Worm (Caenorhabditis elegans) whole organism, late embryonic: ENCODE data around the gene ttc-4.
A peak's percentile ranks its signal among the peaks of the same experiment; 100 is the strongest.

ENCODE experiments used
- C08G9.2 ChIP-seq: sonication (generic microtip); optimal IDR thresholded peaks from 2 replicates; lab custom pipeline; 2016; ENCODE audit warnings: mild to moderate bottlenecking, missing genetic modification characterization, moderate library complexity, missing compliant biosample characterization
- Y22D7AL.16 ChIP-seq: sonication (generic microtip); optimal IDR thresholded peaks from 2 replicates; lab custom pipeline; 2016; ENCODE audit warnings: missing genetic modification characterization, missing compliant biosample characterization
- ahr-1 ChIP-seq: sonication (generic microtip); optimal IDR thresholded peaks from 2 replicates; lab custom pipeline; 2016; ENCODE audit warnings: missing genetic modification characterization, missing compliant biosample characterization
- ama-1 ChIP-seq: fragments of 150-350 bp; optimal IDR thresholded peaks from 2 replicates; lab custom pipeline; 2014
- ceh-31 ChIP-seq: sonication (generic microtip); optimal IDR thresholded peaks from 2 replicates; lab custom pipeline; 2016; ENCODE audit warnings: missing genetic modification characterization, missing compliant biosample characterization
- ceh-45 ChIP-seq: fragments of 200-800 bp; sonication (Bioruptor generic); IDR thresholded peaks from 2 replicates; pipeline ENCODE4 v1.3.6; 2022; ENCODE audit warnings: missing genetic modification reagents, missing genetic modification characterization, missing compliant biosample characterization
- ceh-48 ChIP-seq: sonication (generic microtip); optimal IDR thresholded peaks from 2 replicates; lab custom pipeline; 2016; ENCODE audit warnings: missing genetic modification characterization, inconsistent platforms, missing compliant biosample characterization
- dmd-4 ChIP-seq: sonication (generic microtip); optimal IDR thresholded peaks from 2 replicates; lab custom pipeline; 2016; ENCODE audit warnings: borderline replicate concordance, missing genetic modification characterization, missing compliant biosample characterization
- elt-2 ChIP-seq: sonication (generic microtip); optimal IDR thresholded peaks from 2 replicates; lab custom pipeline; 2016; ENCODE audit warnings: missing genetic modification reagents, missing genetic modification characterization, missing compliant biosample characterization
- elt-4 ChIP-seq: sonication (generic microtip); optimal IDR thresholded peaks from 2 replicates; lab custom pipeline; 2016; ENCODE audit warnings: missing genetic modification characterization, missing compliant biosample characterization
- fkh-10 ChIP-seq: fragments of 150-350 bp; optimal IDR thresholded peaks from 2 replicates; lab custom pipeline; 2014; ENCODE audit warnings: missing biosample characterization, missing genetic modification reagents, missing genetic modification characterization
- fkh-6 ChIP-seq: sonication (generic microtip); optimal IDR thresholded peaks from 2 replicates; lab custom pipeline; 2016; ENCODE audit warnings: missing genetic modification characterization, missing compliant biosample characterization
- hlh-13 ChIP-seq: fragments of 200-800 bp; sonication (Bioruptor generic); optimal IDR thresholded peaks from 2 replicates; lab custom pipeline; 2018; ENCODE audit warnings: mild to moderate bottlenecking, missing genetic modification characterization, missing compliant biosample characterization
- lim-6 ChIP-seq: sonication (generic microtip); optimal IDR thresholded peaks from 2 replicates; lab custom pipeline; 2016; ENCODE audit warnings: missing genetic modification characterization, missing compliant biosample characterization
- madf-2 ChIP-seq: sonication (generic microtip); optimal IDR thresholded peaks from 2 replicates; lab custom pipeline; 2017; ENCODE audit warnings: missing genetic modification characterization, missing compliant biosample characterization
- nfya-1 ChIP-seq: sonication (generic microtip); optimal IDR thresholded peaks from 2 replicates; lab custom pipeline; 2017; ENCODE audit warnings: missing genetic modification characterization, mild to moderate bottlenecking, missing compliant biosample characterization, antibody characterized with exemption, moderate library complexity
- nhr-232 ChIP-seq: sonication (generic microtip); optimal IDR thresholded peaks from 2 replicates; lab custom pipeline; 2016; ENCODE audit warnings: missing genetic modification characterization, missing compliant biosample characterization
- odd-2 ChIP-seq: sonication (generic microtip); optimal IDR thresholded peaks from 2 replicates; lab custom pipeline; 2017; ENCODE audit warnings: antibody characterized with exemption, mild to moderate bottlenecking, missing genetic modification characterization, missing compliant biosample characterization
- pha-2 ChIP-seq: sonication (generic microtip); optimal IDR thresholded peaks from 2 replicates; lab custom pipeline; 2017; ENCODE audit warnings: mild to moderate bottlenecking, missing genetic modification characterization, missing compliant biosample characterization
- pha-4 ChIP-seq: fragments of 150-350 bp; optimal IDR thresholded peaks from 2 replicates; lab custom pipeline; 2018; ENCODE audit warnings: missing biosample characterization, missing genetic modification reagents, missing genetic modification characterization
- pqm-1 ChIP-seq: sonication (generic microtip); optimal IDR thresholded peaks from 2 replicates; lab custom pipeline; 2016; ENCODE audit warnings: missing genetic modification characterization, missing compliant biosample characterization
- rnt-1 ChIP-seq: sonication (generic microtip); optimal IDR thresholded peaks from 2 replicates; lab custom pipeline; 2016; ENCODE audit warnings: missing genetic modification characterization, missing compliant biosample characterization
- sdc-2 ChIP-seq: sonication (generic microtip); optimal IDR thresholded peaks from 2 replicates; lab custom pipeline; 2016; ENCODE audit warnings: missing genotype, missing genetic modification characterization, missing compliant biosample characterization
- tbx-2 ChIP-seq: sonication (generic microtip); optimal IDR thresholded peaks from 2 replicates; lab custom pipeline; 2016; ENCODE audit warnings: missing genetic modification characterization, missing compliant biosample characterization
- tbx-7 ChIP-seq: sonication (generic microtip); optimal IDR thresholded peaks from 2 replicates; lab custom pipeline; 2016; ENCODE audit warnings: missing genotype, missing genetic modification characterization, missing compliant biosample characterization
- ttx-3 ChIP-seq: sonication (generic microtip); optimal IDR thresholded peaks from 2 replicates; lab custom pipeline; 2016; ENCODE audit warnings: missing genetic modification reagents, missing genetic modification characterization, missing compliant biosample characterization
- unc-3 ChIP-seq, 2 experiments: fragments of 200-800 bp in 1 of 2; sonication (Bioruptor generic) in 1 of 2; sonication (generic microtip) in 1 of 2; conservative IDR thresholded peaks in 1 of 2; optimal IDR thresholded peaks in 1 of 2; 2 replicates each; pipeline versions ENCODE4 v1.3.6 to Lab custom; 2016 to 2022; ENCODE audit warnings: missing compliant biosample characterization in 2 of 2, missing genetic modification characterization in 2 of 2, missing genetic modification reagents in 1 of 2
- unc-42 ChIP-seq: sonication (generic microtip); optimal IDR thresholded peaks from 2 replicates; lab custom pipeline; 2016; ENCODE audit warnings: missing genotype, missing genetic modification characterization, missing compliant biosample characterization
- unc-55 ChIP-seq: sonication (generic microtip); optimal IDR thresholded peaks from 2 replicates; lab custom pipeline; 2017; ENCODE audit warnings: missing biosample characterization, missing genetic modification reagents, missing genetic modification characterization
- unc-86 ChIP-seq: sonication (generic microtip); optimal IDR thresholded peaks from 2 replicates; lab custom pipeline; 2016; ENCODE audit warnings: missing genetic modification characterization, missing compliant biosample characterization
- zip-5 ChIP-seq: sonication (generic microtip); optimal IDR thresholded peaks from 2 replicates; lab custom pipeline; 2016; ENCODE audit warnings: missing genetic modification characterization, missing compliant biosample characterization

The ttc-4 gene

DNA sequence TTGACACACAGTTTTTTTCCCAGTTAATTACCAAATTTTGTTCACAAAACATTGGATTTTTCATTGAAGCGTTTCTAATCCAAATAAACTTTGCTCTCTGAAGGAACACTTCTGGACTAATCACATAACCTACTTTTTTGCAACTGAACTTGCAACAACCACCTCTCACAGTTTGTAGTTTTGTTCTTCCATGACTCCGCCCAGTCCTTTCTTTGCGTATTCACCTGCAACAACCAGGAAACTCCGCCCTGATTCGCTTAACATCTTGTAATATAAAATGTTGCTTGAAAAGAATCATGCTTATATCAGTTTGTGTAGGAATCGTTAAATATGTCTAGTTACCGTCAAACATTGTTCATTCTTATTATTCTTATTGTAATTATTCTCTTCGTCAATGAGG is 38.1 kb upstream of the ttc-4 start, which contains the start of gene ins-11:
TSS of gene ins-11 (plus strand) at position 301 of the 400 bp plus-strand sequence.
- TF ChIP-seq fkh-10 (GFP tag; lab: Kevin White, UChicago): no peak
- no peak for TF ChIP-seq unc-42 (tag; lab: Kevin White, UChicago)
- no peak for TF ChIP-seq pha-4
- TF ChIP-seq madf-2 (tag; lab: Kevin White, UChicago): no peak
- TF ChIP-seq pqm-1 (tag; lab: Kevin White, UChicago): no peak
- TF ChIP-seq nhr-232 (tag; lab: Kevin White, UChicago): no peak
- TF ChIP-seq pha-2 (tag; lab: Kevin White, UChicago): no peak
- no peak for TF ChIP-seq Y22D7AL.16 (tag; lab: Kevin White, UChicago)
- no peak for TF ChIP-seq ceh-31 (tag; lab: Kevin White, UChicago)

DNA sequence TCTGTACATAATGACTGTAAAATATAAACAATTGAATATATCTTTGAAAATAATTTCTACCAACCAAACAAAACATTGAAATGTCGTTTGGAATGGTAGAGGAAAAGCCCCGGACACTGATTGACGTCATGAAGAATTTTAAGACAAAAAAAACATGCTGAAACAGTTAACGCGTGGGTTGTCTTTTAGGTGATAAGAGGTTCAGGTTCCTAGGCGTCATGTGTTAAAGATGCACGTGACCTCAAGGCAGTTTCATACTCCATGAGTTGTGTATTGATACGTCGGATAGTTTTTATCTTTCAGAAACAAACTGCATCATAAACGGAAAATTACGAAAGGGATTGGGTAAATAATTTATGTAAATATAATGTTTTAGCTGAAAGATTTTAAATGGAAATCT is 37.4 kb upstream of the ttc-4 start:
- TF ChIP-seq ahr-1: no peak
- no peak for TF ChIP-seq fkh-10 (GFP tag; lab: Kevin White, UChicago)
- no peak for TF ChIP-seq ceh-48 (tag; lab: Kevin White, UChicago)
- TF ChIP-seq elt-2: peak; percentile 31

DNA sequence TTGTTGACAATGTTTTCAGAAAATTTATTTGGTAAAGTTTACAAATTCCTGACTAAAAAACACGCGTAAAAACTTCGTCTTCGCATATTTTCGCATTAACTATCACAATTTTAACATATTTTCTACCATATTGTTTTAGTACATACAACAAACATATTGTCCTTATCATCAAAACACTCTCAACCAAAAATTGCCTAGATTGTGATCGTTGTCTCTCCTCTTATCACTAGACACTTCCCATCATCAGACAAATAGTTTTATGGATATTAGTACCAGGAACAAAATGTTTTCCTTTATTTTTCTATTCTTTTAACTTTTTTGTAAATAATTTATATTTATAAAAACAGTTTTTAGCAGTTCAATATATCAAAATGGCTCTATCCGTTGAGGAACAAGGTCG is 33.1 kb upstream of the ttc-4 start, which contains the start of gene C17C3.3:
TSS of gene C17C3.3 (plus strand) at position 346 of the 400 bp plus-strand sequence.
- no peak for TF ChIP-seq C08G9.2 (tag; lab: Kevin White, UChicago)
- TF ChIP-seq elt-2: peak; percentile 88

DNA sequence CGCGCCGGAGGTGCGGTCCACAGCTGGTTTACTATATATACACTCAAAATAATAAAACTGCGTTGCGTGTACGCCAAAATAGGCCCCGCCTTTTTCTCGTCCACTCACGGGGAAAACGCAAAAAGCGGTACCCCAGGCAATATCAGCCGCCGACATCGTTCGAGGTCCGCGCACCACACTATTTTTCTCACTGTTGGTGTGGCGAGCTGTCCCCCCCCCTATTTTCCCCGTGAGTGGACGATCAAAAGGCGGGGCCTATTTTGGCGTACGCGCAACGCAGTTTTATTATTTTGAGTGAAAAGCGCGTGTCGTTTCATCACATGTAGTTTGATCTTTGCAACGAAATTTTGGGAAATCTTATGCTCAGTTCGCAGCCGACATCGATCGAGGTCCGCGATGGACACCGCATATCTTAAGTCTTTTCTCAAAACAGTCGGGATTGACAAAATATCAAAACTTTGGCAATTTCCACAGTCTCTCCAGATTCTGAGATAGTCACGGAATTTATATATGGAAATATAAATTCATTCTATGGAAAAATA is 29.4 kb upstream of the ttc-4 start:
- TF ChIP-seq unc-86 (tag; lab: Kevin White, UChicago) (no peak), ttx-3 (no peak), sdc-2 (tag; lab: Kevin White, UChicago) (no peak), unc-55 (no peak)

DNA sequence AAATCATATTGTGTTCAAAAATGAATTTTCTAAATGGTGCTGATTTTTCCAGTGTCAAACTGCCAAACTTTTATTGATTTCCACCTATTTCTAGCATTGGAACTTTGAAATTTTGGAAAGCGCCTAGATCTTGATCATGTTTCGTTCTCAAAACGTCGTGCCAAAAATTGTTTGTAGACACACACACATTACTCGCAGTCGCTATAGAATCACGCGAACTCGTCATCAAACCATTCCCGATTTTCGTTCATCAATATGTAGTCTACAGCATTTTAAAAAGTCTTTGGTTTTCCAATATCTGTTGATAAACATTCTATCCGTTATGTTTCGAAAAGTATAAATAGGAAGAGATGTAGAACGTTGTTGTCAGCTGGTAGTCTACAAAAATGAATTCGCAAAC is 24.2 kb upstream of the ttc-4 start, which contains the start of the genes C17C3.1 and C17C3.15:
TSS of gene C17C3.1 (plus strand) at position 301 of the 400 bp plus-strand sequence.
TSS of gene C17C3.15 (plus strand) at position 383 of the 400 bp plus-strand sequence.
- TF ChIP-seq elt-4 (tag; lab: Kevin White, UChicago): no peak
- no peak for TF ChIP-seq tbx-7 (tag; lab: Kevin White, UChicago)

DNA sequence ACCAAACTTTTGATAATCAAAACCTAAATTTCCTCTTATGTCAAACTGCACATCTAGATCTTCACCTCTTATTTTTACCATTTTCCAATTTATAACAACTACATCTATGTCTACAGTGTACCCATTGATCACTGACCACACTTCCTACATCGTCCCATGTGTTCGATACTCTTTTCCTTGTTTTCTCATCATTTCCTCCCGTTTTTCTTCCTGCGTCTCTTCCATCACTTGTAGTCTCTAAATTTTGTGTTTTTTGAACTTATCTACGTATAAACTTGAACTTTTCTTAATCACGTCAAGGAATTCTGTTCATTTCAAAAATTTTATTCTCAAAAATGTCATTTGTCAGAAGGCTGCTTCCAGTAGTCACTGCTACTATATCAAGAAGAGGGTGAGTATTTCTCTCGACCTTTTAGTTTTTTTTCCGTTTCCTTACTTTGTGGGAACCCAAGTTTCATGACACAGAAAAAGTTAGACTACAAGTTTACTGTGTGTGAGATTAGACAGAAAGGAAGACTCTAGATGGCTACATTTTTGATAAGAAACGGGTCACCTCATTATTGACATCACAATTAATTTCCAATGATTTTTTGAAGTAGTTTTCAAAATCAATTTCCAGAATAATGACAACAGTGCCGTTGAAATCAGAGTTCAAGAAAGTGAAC is 22.3 kb upstream of the ttc-4 start:
- no peak for TF ChIP-seq dmd-4 (tag; lab: Kevin White, UChicago)
- no peak for TF ChIP-seq rnt-1 (tag; lab: Kevin White, UChicago)
- no peak for TF ChIP-seq ceh-45
- no peak for TF ChIP-seq unc-3 (GFP tag; conservative IDR thresholded peaks at IDR 0.05; lab: Robert Waterston, UW)
- no peak for TF ChIP-seq unc-3 (tag; optimal IDR thresholded peaks at IDR 0.05; lab: Kevin White, UChicago)
- no peak for TF ChIP-seq lim-6 (tag; lab: Kevin White, UChicago)
- TF ChIP-seq tbx-2: no peak
- TF ChIP-seq hlh-13: no peak
- no peak for TF ChIP-seq ama-1 (lab: Kevin White, UChicago)
- TF ChIP-seq odd-2: no peak
- no peak for TF ChIP-seq C08G9.2 (tag; lab: Kevin White, UChicago)
- no peak for TF ChIP-seq fkh-6
- no peak for TF ChIP-seq pha-4

DNA sequence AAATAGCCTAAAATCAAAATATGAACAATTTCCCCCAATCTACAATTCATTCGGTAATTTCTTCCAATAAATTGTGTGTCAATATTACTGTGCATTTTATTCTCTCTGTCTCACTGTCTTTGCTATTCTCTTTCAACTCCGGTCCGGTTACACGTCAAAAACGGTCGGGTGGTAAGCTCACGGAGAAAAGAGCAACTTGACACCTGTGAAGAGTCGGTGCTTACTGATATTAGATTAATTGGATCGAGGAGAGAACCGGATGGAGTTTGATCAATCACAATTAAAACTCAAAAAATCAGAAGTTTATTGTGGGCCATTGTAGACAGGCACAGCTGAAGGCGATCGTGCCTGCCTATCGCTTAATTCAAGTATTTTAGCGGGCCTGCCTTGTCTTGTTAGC is 19.6 kb upstream of the ttc-4 start:
- TF ChIP-seq elt-2: no peak
- TF ChIP-seq ahr-1: no peak
- TF ChIP-seq nfya-1 (tag; lab: Kevin White, UChicago): no peak
- TF ChIP-seq zip-5 (tag; lab: Kevin White, UChicago): no peak
- no peak for TF ChIP-seq ceh-31 (tag; lab: Kevin White, UChicago)
- TF ChIP-seq dmd-4 (tag; lab: Kevin White, UChicago): no peak
- no peak for TF ChIP-seq unc-42 (tag; lab: Kevin White, UChicago)
- TF ChIP-seq, all 69 proteins: peak for 0
